Worm (Caenorhabditis elegans) whole organism, L4/young adult: ENCODE measurements around the gene nish-1.

Experiments used
- W03F9.2 ChIP-seq: fragments of 150-350 bp; optimal IDR thresholded peaks from 2 replicates; lab custom pipeline; 2014; ENCODE audit warnings: missing biosample characterization, missing genetic modification characterization
- dao-5 ChIP-seq: sonication (generic microtip); optimal IDR thresholded peaks from 2 replicates; lab custom pipeline; 2016; ENCODE audit warnings: missing genotype, missing genetic modification characterization, moderate library complexity, missing compliant biosample characterization
- him-1 ChIP-seq: sonication (generic microtip); optimal IDR thresholded peaks from 2 replicates; lab custom pipeline; 2016; ENCODE audit warnings: missing genotype, missing genetic modification reagents, missing genetic modification characterization, missing compliant biosample characterization

- TF ChIP-seq him-1 (tag; lab: Kevin White, UChicago): peak; percentile 1
- no peak for TF ChIP-seq W03F9.2 (tag; lab: Kevin White, UChicago)
- TF ChIP-seq dao-5 (tag; lab: Kevin White, UChicago): no peak
These were observed 6.0 kb downstream of the nish-1 start for ce11 chrIV:10870158-10870557.
